Fruit fly (Drosophila melanogaster) whole organism, embryonic: ENCODE measurements around the gene CG7366.

ENCODE experiments used
- Ada2b ChIP-seq: fragments of 200-800 bp; sonication (Bioruptor generic); IDR thresholded peaks from 2 replicates; pipeline ENCODE4 v1.3.6; 2022; ENCODE audit warnings: missing biosample characterization, missing genetic modification characterization
- Antp ChIP-seq: fragments of 200-800 bp; sonication (Bioruptor generic); optimal IDR thresholded peaks from 3 replicates; lab custom pipeline; 2016; ENCODE audit warnings: missing biosample characterization, missing genetic modification characterization
- Atf-2 ChIP-seq: fragments of 200-800 bp; sonication (Bioruptor generic); optimal IDR thresholded peaks from 2 replicates; lab custom pipeline; 2016; ENCODE audit warnings: missing biosample characterization, missing genetic modification characterization
- B-H1 ChIP-seq: fragments of 200-800 bp; sonication (Bioruptor generic); IDR thresholded peaks from 3 replicates; pipeline ENCODE4 v1.3.6; 2022; ENCODE audit warnings: missing biosample characterization, missing genetic modification characterization
- Bgb ChIP-seq: fragments of 200-800 bp; sonication (Bioruptor generic); IDR thresholded peaks from 2 replicates; pipeline ENCODE4 v1.3.6; 2022; ENCODE audit warnings: missing biosample characterization, missing genetic modification characterization; ENCODE audit not compliant: partially characterized antibody
- CG12071 ChIP-seq: fragments of 200-800 bp; sonication (Bioruptor generic); optimal IDR thresholded peaks from 3 replicates; lab custom pipeline; 2018; ENCODE audit warnings: missing biosample characterization, mild to moderate bottlenecking, missing genetic modification characterization
- CG1233 ChIP-seq: fragments of 200-800 bp; sonication (Bioruptor generic); optimal IDR thresholded peaks from 4 replicates; lab custom pipeline; 2018; ENCODE audit warnings: missing biosample characterization, mild to moderate bottlenecking, missing genetic modification characterization
- CG14050 ChIP-seq: fragments of 200-800 bp; sonication (Bioruptor generic); IDR thresholded peaks from 3 replicates; pipeline ENCODE4 v1.3.6; 2022; ENCODE audit warnings: missing biosample characterization, missing genetic modification characterization
- CG15073 ChIP-seq: fragments of 200-800 bp; sonication (Bioruptor generic); optimal IDR thresholded peaks from 2 replicates; lab custom pipeline; 2016; ENCODE audit warnings: missing biosample characterization, missing genetic modification characterization
- CG16813 ChIP-seq: fragments of 200-800 bp; sonication (Bioruptor generic); IDR thresholded peaks from 3 replicates; pipeline ENCODE4 v1.3.6; 2022; ENCODE audit warnings: missing biosample characterization, missing genetic modification characterization; ENCODE audit not compliant: partially characterized antibody
- CG17385 ChIP-seq: fragments of 200-800 bp; sonication (Bioruptor generic); optimal IDR thresholded peaks from 3 replicates; lab custom pipeline; 2018; ENCODE audit warnings: missing biosample characterization, mild to moderate bottlenecking, missing genetic modification characterization
- CG17568 ChIP-seq: fragments of 200-800 bp; sonication (Bioruptor generic); optimal IDR thresholded peaks from 2 replicates; lab custom pipeline; 2018; ENCODE audit warnings: missing biosample characterization, mild to moderate bottlenecking, missing genetic modification characterization, moderate library complexity
- CG2120 ChIP-seq: fragments of 200-800 bp; sonication (Bioruptor generic); optimal IDR thresholded peaks from 3 replicates; lab custom pipeline; 2016; ENCODE audit warnings: missing biosample characterization, missing genetic modification characterization
- CG2199 ChIP-seq: fragments of 200-800 bp; sonication (Bioruptor generic); IDR thresholded peaks from 3 replicates; pipeline ENCODE4 v1.3.6; 2022; ENCODE audit warnings: missing biosample characterization, missing genetic modification characterization
- CG2202 ChIP-seq: fragments of 200-800 bp; sonication (Bioruptor generic); optimal IDR thresholded peaks from 2 replicates; lab custom pipeline; 2018; ENCODE audit warnings: missing biosample characterization, mild to moderate bottlenecking, missing genetic modification characterization
- CG3065 ChIP-seq: fragments of 200-800 bp; sonication (Bioruptor generic); optimal IDR thresholded peaks from 2 replicates; lab custom pipeline; 2016; ENCODE audit warnings: missing biosample characterization, missing genetic modification characterization
- CG33557 ChIP-seq: fragments of 200-800 bp; sonication (Bioruptor generic); optimal IDR thresholded peaks from 2 replicates; lab custom pipeline; 2019; ENCODE audit warnings: missing biosample characterization, mild to moderate bottlenecking, missing genetic modification characterization, moderate library complexity
- CG34224 ChIP-seq: fragments of 200-800 bp; sonication (Bioruptor generic); IDR thresholded peaks from 3 replicates; pipeline ENCODE4 v1.3.6; 2022; ENCODE audit warnings: missing biosample characterization, missing genetic modification characterization; ENCODE audit not compliant: partially characterized antibody
- CG4617 ChIP-seq: fragments of 200-800 bp; sonication (Bioruptor generic); optimal IDR thresholded peaks from 3 replicates; lab custom pipeline; 2016; ENCODE audit warnings: missing biosample characterization, missing genetic modification characterization, borderline replicate concordance
- CG6813 ChIP-seq: fragments of 200-800 bp; sonication (Bioruptor generic); optimal IDR thresholded peaks from 2 replicates; lab custom pipeline; 2017; ENCODE audit warnings: missing biosample characterization, missing genetic modification characterization, mild to moderate bottlenecking, moderate library complexity, missing genetic modification reagents
- CG7987 ChIP-seq: fragments of 200-800 bp; sonication (Bioruptor generic); optimal IDR thresholded peaks from 2 replicates; lab custom pipeline; 2018; ENCODE audit warnings: missing biosample characterization, mild to moderate bottlenecking, missing genetic modification characterization, moderate library complexity
- CG9609 ChIP-seq: fragments of 200-800 bp; sonication (Bioruptor generic); optimal IDR thresholded peaks from 3 replicates; lab custom pipeline; 2016; ENCODE audit warnings: missing biosample characterization, missing genetic modification characterization
- CG9876 ChIP-seq: fragments of 200-800 bp; sonication (Bioruptor generic); optimal IDR thresholded peaks from 2 replicates; lab custom pipeline; 2016; ENCODE audit warnings: missing biosample characterization, missing genetic modification characterization
- CTCF ChIP-seq: fragments of 200-800 bp; sonication (Bioruptor generic); optimal IDR thresholded peaks from 2 replicates; lab custom pipeline; 2017; ENCODE audit warnings: missing biosample characterization, mild to moderate bottlenecking, missing genetic modification characterization, moderate library complexity
- D ChIP-seq, 2 experiments: fragments of 200-800 bp in 1 of 2; fragments of >200 bp in 1 of 2; sonication (Bioruptor generic) in 1 of 2; optimal IDR thresholded peaks; 2 replicates in 1 of 2; 3 replicates in 1 of 2; lab custom pipeline; 2017; ENCODE audit warnings: mild to moderate bottlenecking in 1 of 2, missing biosample characterization in 1 of 2, missing genetic modification characterization in 1 of 2, missing genetic modification reagents in 1 of 2
- Elba2 ChIP-seq: fragments of 200-800 bp; sonication (Bioruptor generic); optimal IDR thresholded peaks from 3 replicates; lab custom pipeline; 2016; ENCODE audit warnings: missing biosample characterization, missing genetic modification characterization
- HLH54F ChIP-seq: fragments of 200-800 bp; sonication (Bioruptor generic); optimal IDR thresholded peaks from 3 replicates; lab custom pipeline; 2016; ENCODE audit warnings: missing biosample characterization, missing genetic modification characterization
- HLHmδ ChIP-seq: fragments of 200-800 bp; sonication (Bioruptor generic); optimal IDR thresholded peaks from 2 replicates; lab custom pipeline; 2018; ENCODE audit warnings: missing biosample characterization, mild to moderate bottlenecking, missing genetic modification characterization, moderate library complexity
- Hmx ChIP-seq: fragments of 200-800 bp; sonication (Bioruptor generic); optimal IDR thresholded peaks from 2 replicates; lab custom pipeline; 2016; ENCODE audit warnings: missing biosample characterization, missing genetic modification characterization
- Hr39 ChIP-seq: fragments of >200 bp; optimal IDR thresholded peaks from 2 replicates; lab custom pipeline; 2017
- Nf-YC ChIP-seq: fragments of 200-800 bp; optimal IDR thresholded peaks from 3 replicates; lab custom pipeline; 2019; ENCODE audit warnings: missing biosample characterization, mild to moderate bottlenecking, missing genetic modification characterization, moderate library complexity
- Usf ChIP-seq: fragments of 200-800 bp; sonication (Bioruptor generic); optimal IDR thresholded peaks from 2 replicates; lab custom pipeline; 2017; ENCODE audit warnings: missing genotype, missing biosample characterization, missing genetic modification characterization
- crc ChIP-seq: fragments of 200-800 bp; sonication (Bioruptor generic); optimal IDR thresholded peaks from 2 replicates; lab custom pipeline; 2016; ENCODE audit warnings: missing biosample characterization, missing genetic modification characterization
- crol ChIP-seq: fragments of 200-800 bp; sonication (Bioruptor generic); IDR thresholded peaks from 2 replicates; pipeline ENCODE4 v1.3.6; 2022; ENCODE audit warnings: missing biosample characterization, missing genetic modification characterization
- cwo ChIP-seq: fragments of 200-800 bp; sonication (Bioruptor generic); optimal IDR thresholded peaks from 3 replicates; lab custom pipeline; 2017; ENCODE audit warnings: missing biosample characterization, missing genetic modification characterization, mild to moderate bottlenecking, moderate library complexity, missing genetic modification reagents
- gem ChIP-seq: fragments of 200-800 bp; sonication (Bioruptor generic); optimal IDR thresholded peaks from 2 replicates; lab custom pipeline; 2019; ENCODE audit warnings: missing biosample characterization, mild to moderate bottlenecking, missing genetic modification characterization, moderate library complexity
- gfzf ChIP-seq: fragments of 200-800 bp; sonication (Bioruptor generic); optimal IDR thresholded peaks from 2 replicates; lab custom pipeline; 2016; ENCODE audit warnings: missing biosample characterization, mild to moderate bottlenecking, missing genetic modification characterization, moderate library complexity
- gsb-n ChIP-seq: fragments of 200-800 bp; sonication (Bioruptor generic); optimal IDR thresholded peaks from 3 replicates; lab custom pipeline; 2018; ENCODE audit warnings: missing biosample characterization, mild to moderate bottlenecking, missing genetic modification characterization
- hkb ChIP-seq, 2 experiments: fragments of 200-800 bp in 1 of 2; fragments of >200 bp in 1 of 2; sonication (Bioruptor generic) in 1 of 2; IDR thresholded peaks in 1 of 2; optimal IDR thresholded peaks in 1 of 2; 2 replicates each; pipeline versions ENCODE4 v1.3.6 to Lab custom; 2017 to 2022; ENCODE audit warnings: missing biosample characterization in 1 of 2, missing genetic modification characterization in 1 of 2
- lab ChIP-seq: fragments of 200-800 bp; sonication (Bioruptor generic); optimal IDR thresholded peaks from 3 replicates; lab custom pipeline; 2017; ENCODE audit warnings: missing biosample characterization, missing genetic modification characterization, mild to moderate bottlenecking, moderate library complexity, missing genetic modification reagents
- lola ChIP-seq, 3 experiments: fragments of >200 bp in 2 of 3; fragments of 200-800 bp in 1 of 3; sonication (Bioruptor generic) in 1 of 3; optimal IDR thresholded peaks; 2 replicates each; lab custom pipeline; 2017 to 2019; ENCODE audit warnings: missing biosample characterization in 3 of 3, missing genetic modification characterization in 3 of 3, mild to moderate bottlenecking in 1 of 3, moderate library complexity in 1 of 3
- nau ChIP-seq: fragments of 200-800 bp; sonication (Bioruptor generic); optimal IDR thresholded peaks from 3 replicates; lab custom pipeline; 2017; ENCODE audit warnings: missing biosample characterization, mild to moderate bottlenecking, missing genetic modification characterization, missing genetic modification reagents
- p53 ChIP-seq: fragments of 200-800 bp; sonication (Bioruptor generic); optimal IDR thresholded peaks from 2 replicates; lab custom pipeline; 2016; ENCODE audit warnings: missing biosample characterization, missing genetic modification characterization
- pfk ChIP-seq: fragments of 200-800 bp; sonication (Bioruptor generic); optimal IDR thresholded peaks from 2 replicates; lab custom pipeline; 2018; ENCODE audit warnings: missing biosample characterization, mild to moderate bottlenecking, missing genetic modification characterization, moderate library complexity
- shn ChIP-seq: fragments of 200-800 bp; sonication (Bioruptor generic); optimal IDR thresholded peaks from 3 replicates; lab custom pipeline; 2016; ENCODE audit warnings: missing biosample characterization, missing genetic modification characterization
- so ChIP-seq: fragments of 200-800 bp; sonication (Bioruptor generic); IDR thresholded peaks from 3 replicates; pipeline ENCODE4 v1.3.6; 2022; ENCODE audit warnings: missing biosample characterization, missing genetic modification characterization
- ssp ChIP-seq: fragments of 200-800 bp; sonication (Bioruptor generic); IDR thresholded peaks from 2 replicates; pipeline ENCODE4 v1.3.6; 2022; ENCODE audit warnings: missing biosample characterization, missing genetic modification characterization
- yki ChIP-seq: fragments of >200 bp; optimal IDR thresholded peaks from 3 replicates; lab custom pipeline; 2018
- z ChIP-seq: fragments of 200-800 bp; sonication (Bioruptor generic); IDR thresholded peaks from 3 replicates; pipeline ENCODE4 v1.3.6; 2022; ENCODE audit warnings: missing biosample characterization, missing genetic modification characterization
- zen2 ChIP-seq: fragments of 200-800 bp; sonication (Bioruptor generic); IDR thresholded peaks from 3 replicates; pipeline ENCODE4 v1.3.6; 2022; ENCODE audit warnings: missing biosample characterization, missing genetic modification characterization; ENCODE audit not compliant: partially characterized antibody

CG7366 gene

dm6 chr3L:8191042-8191613 lies 11.1 kb downstream of the CG7366 start, which contains the start of gene MED24 (continued):
- TF ChIP-seq ssp (GFP tag; lab: Robert Waterston, UW): no peak
- no peak for TF ChIP-seq Ada2b
- no peak for TF ChIP-seq Usf
- TF ChIP-seq CG14050 (GFP tag; lab: Robert Waterston, UW): no peak
- no peak for TF ChIP-seq lab
- no peak for TF ChIP-seq CG7987 (GFP tag; lab: Kevin White, UChicago)
- no peak for TF ChIP-seq Hmx (GFP tag; lab: Kevin White, UChicago)
- peak; percentile 12; the same call in 1 of the 2 replicates for TF ChIP-seq Bgb (GFP tag; lab: Robert Waterston, UW)
- TF ChIP-seq Nf-YC: no peak
- peak; percentile 22; the same call in 1 of the 3 replicates for TF ChIP-seq CG34224 (GFP tag; lab: Robert Waterston, UW)
- no peak for TF ChIP-seq so
- TF ChIP-seq Antp (GFP tag; lab: Kevin White, UChicago): no peak
- no peak for TF ChIP-seq CG33557 (GFP tag; lab: Kevin White, UChicago)
- TF ChIP-seq shn (GFP tag; lab: Kevin White, UChicago): no peak
- no peak for TF ChIP-seq crc (GFP tag; lab: Kevin White, UChicago)
- TF ChIP-seq crol (GFP tag; lab: Robert Waterston, UW): no peak
- no peak for TF ChIP-seq nau (GFP tag; lab: Kevin White, UChicago)
- no peak for TF ChIP-seq HLHmδ
- no peak for TF ChIP-seq CG9609 (GFP tag; lab: Kevin White, UChicago)
- peak; percentile 82 for TF ChIP-seq CG4617 (GFP tag; lab: Kevin White, UChicago)
- no peak for TF ChIP-seq zen2 (GFP tag; lab: Robert Waterston, UW)
- no peak for TF ChIP-seq CG9876 (GFP tag; lab: Kevin White, UChicago)
- TF ChIP-seq Atf-2: no peak
- no peak for TF ChIP-seq CG1233
- TF ChIP-seq yki: no peak
- no peak for TF ChIP-seq Hr39
- no peak for TF ChIP-seq D (optimal IDR thresholded peaks at IDR 0.05; lab: Kevin White, UChicago)
- TF ChIP-seq D (GFP tag; optimal IDR thresholded peaks at IDR 0.05; lab: Kevin White, UChicago): no peak
- no peak for TF ChIP-seq CG3065
- no peak for TF ChIP-seq CTCF (GFP tag; lab: Kevin White, UChicago)
- TF ChIP-seq HLH54F (GFP tag; lab: Kevin White, UChicago): no peak
- TF ChIP-seq CG15073 (GFP tag; lab: Kevin White, UChicago): no peak
- no peak for TF ChIP-seq CG12071
- peak; percentile 71 for TF ChIP-seq gfzf
- no peak for TF ChIP-seq z
- no peak for TF ChIP-seq hkb (optimal IDR thresholded peaks at IDR 0.05; lab: Kevin White, UChicago)
- TF ChIP-seq hkb (GFP tag; IDR thresholded peaks at IDR 0.05; lab: Robert Waterston, UW): no peak
- no peak for TF ChIP-seq pfk
- TF ChIP-seq CG2120 (GFP tag; lab: Kevin White, UChicago): peak; percentile 36
- TF ChIP-seq Elba2 (GFP tag; lab: Kevin White, UChicago): no peak
- no peak for TF ChIP-seq CG17568 (GFP tag; lab: Kevin White, UChicago)
- TF ChIP-seq CG2199 (GFP tag; lab: Robert Waterston, UW): no peak
- TF ChIP-seq gsb-n (tag; lab: Kevin White, UChicago): no peak
- TF ChIP-seq lola (GFP tag; optimal IDR thresholded peaks at IDR 0.05; lab: Kevin White, UChicago): no peak
- no peak for TF ChIP-seq CG2202
- no peak for TF ChIP-seq gem
- TF ChIP-seq CG17385 (GFP tag; lab: Kevin White, UChicago): no peak
- no peak for TF ChIP-seq p53 (GFP tag; lab: Kevin White, UChicago)
- TF ChIP-seq CG16813 (GFP tag; lab: Robert Waterston, UW): no peak
- TF ChIP-seq CG6813: no peak
- TF ChIP-seq cwo (GFP tag; lab: Kevin White, UChicago): no peak
- TF ChIP-seq B-H1: no peak
